Fruit fly (Drosophila melanogaster) whole organism, embryonic: ENCODE measurements around the gene Rab23.
A peak's percentile ranks its signal among the peaks of the same experiment; 100 is the strongest.

Experiments used
- Asciz ChIP-seq: fragments of 200-800 bp; sonication (Bioruptor generic); optimal IDR thresholded peaks from 2 replicates; lab custom pipeline; 2017; ENCODE audit warnings: missing biosample characterization, mild to moderate bottlenecking, missing genetic modification characterization, missing genetic modification reagents
- Bgb ChIP-seq: fragments of 200-800 bp; sonication (Bioruptor generic); IDR thresholded peaks from 2 replicates; pipeline ENCODE4 v1.3.6; 2022; ENCODE audit warnings: missing biosample characterization, missing genetic modification characterization; ENCODE audit not compliant: partially characterized antibody
- Bteb2 ChIP-seq: fragments of 200-800 bp; sonication (Bioruptor generic); optimal IDR thresholded peaks from 2 replicates; lab custom pipeline; 2016; ENCODE audit warnings: missing biosample characterization, missing genetic modification characterization
- CG10979 ChIP-seq: fragments of 200-800 bp; sonication (Bioruptor generic); optimal IDR thresholded peaks from 2 replicates; lab custom pipeline; 2018; ENCODE audit warnings: missing biosample characterization, mild to moderate bottlenecking, missing genetic modification characterization, moderate library complexity
- CG11696 ChIP-seq: fragments of 200-800 bp; sonication (Bioruptor generic); IDR thresholded peaks from 2 replicates; pipeline ENCODE4 v1.3.6; 2022; ENCODE audit warnings: missing biosample characterization, missing genetic modification characterization
- CG12071 ChIP-seq: fragments of 200-800 bp; sonication (Bioruptor generic); optimal IDR thresholded peaks from 3 replicates; lab custom pipeline; 2018; ENCODE audit warnings: missing biosample characterization, mild to moderate bottlenecking, missing genetic modification characterization
- CG14050 ChIP-seq: fragments of 200-800 bp; sonication (Bioruptor generic); IDR thresholded peaks from 3 replicates; pipeline ENCODE4 v1.3.6; 2022; ENCODE audit warnings: missing biosample characterization, missing genetic modification characterization
- CG17612 ChIP-seq: fragments of 200-800 bp; sonication (Bioruptor generic); IDR thresholded peaks from 2 replicates; pipeline ENCODE4 v1.3.6; 2022; ENCODE audit warnings: missing biosample characterization, missing genetic modification characterization
- CG17912 ChIP-seq: fragments of 200-800 bp; sonication (Bioruptor generic); optimal IDR thresholded peaks from 2 replicates; lab custom pipeline; 2018; ENCODE audit warnings: missing biosample characterization, mild to moderate bottlenecking, missing genetic modification characterization
- CG3163 ChIP-seq: fragments of 200-800 bp; sonication (Bioruptor generic); optimal IDR thresholded peaks from 3 replicates; lab custom pipeline; 2016; ENCODE audit warnings: missing biosample characterization, missing genetic modification characterization
- CG34224 ChIP-seq: fragments of 200-800 bp; sonication (Bioruptor generic); IDR thresholded peaks from 3 replicates; pipeline ENCODE4 v1.3.6; 2022; ENCODE audit warnings: missing biosample characterization, missing genetic modification characterization; ENCODE audit not compliant: partially characterized antibody
- CG4282 ChIP-seq: fragments of 200-800 bp; sonication (Bioruptor generic); optimal IDR thresholded peaks from 2 replicates; lab custom pipeline; 2016; ENCODE audit warnings: missing biosample characterization, missing genetic modification characterization
- CG6765 ChIP-seq: fragments of 200-800 bp; sonication (Bioruptor generic); optimal IDR thresholded peaks from 3 replicates; lab custom pipeline; 2017; ENCODE audit warnings: missing biosample characterization, mild to moderate bottlenecking, missing genetic modification characterization
- CG7357 ChIP-seq: fragments of 200-800 bp; sonication (Bioruptor generic); IDR thresholded peaks from 3 replicates; pipeline ENCODE4 v1.3.6; 2022; ENCODE audit warnings: missing biosample characterization, missing genetic modification characterization
- CG7372 ChIP-seq: fragments of 200-800 bp; sonication (Bioruptor generic); IDR thresholded peaks from 2 replicates; pipeline ENCODE4 v1.3.6; 2022; ENCODE audit warnings: missing biosample characterization, missing genetic modification characterization
- CHES-1-like ChIP-seq: fragments of 200-800 bp; sonication (Bioruptor generic); optimal IDR thresholded peaks from 2 replicates; lab custom pipeline; 2016; ENCODE audit warnings: missing biosample characterization, missing genetic modification characterization
- Dbx ChIP-seq: fragments of 200-800 bp; sonication (Bioruptor generic); IDR thresholded peaks from 3 replicates; pipeline ENCODE4 v1.3.6; 2022; ENCODE audit warnings: missing biosample characterization, missing genetic modification characterization
- Doc3 ChIP-seq: fragments of 200-800 bp; sonication (Bioruptor generic); IDR thresholded peaks from 3 replicates; pipeline ENCODE4 v1.3.6; 2022; ENCODE audit warnings: missing biosample characterization, missing genetic modification characterization; ENCODE audit not compliant: partially characterized antibody
- Elba2 ChIP-seq: fragments of 200-800 bp; sonication (Bioruptor generic); optimal IDR thresholded peaks from 3 replicates; lab custom pipeline; 2016; ENCODE audit warnings: missing biosample characterization, missing genetic modification characterization
- HLHmδ ChIP-seq: fragments of 200-800 bp; sonication (Bioruptor generic); optimal IDR thresholded peaks from 2 replicates; lab custom pipeline; 2018; ENCODE audit warnings: missing biosample characterization, mild to moderate bottlenecking, missing genetic modification characterization, moderate library complexity
- HmgZ ChIP-seq: fragments of 200-800 bp; sonication (Bioruptor generic); optimal IDR thresholded peaks from 2 replicates; lab custom pipeline; 2018; ENCODE audit warnings: missing biosample characterization, mild to moderate bottlenecking, missing genetic modification characterization
- Lpt ChIP-seq: fragments of >200 bp; optimal IDR thresholded peaks from 2 replicates; lab custom pipeline; 2018; ENCODE audit warnings: missing biosample characterization, missing genetic modification characterization
- Nf-YB ChIP-seq: fragments of 200-800 bp; sonication (Bioruptor generic); optimal IDR thresholded peaks from 3 replicates; lab custom pipeline; 2019; ENCODE audit warnings: missing biosample characterization, mild to moderate bottlenecking, missing genetic modification characterization, moderate library complexity
- Nf-YC ChIP-seq: fragments of 200-800 bp; optimal IDR thresholded peaks from 3 replicates; lab custom pipeline; 2019; ENCODE audit warnings: missing biosample characterization, mild to moderate bottlenecking, missing genetic modification characterization, moderate library complexity
- Ptx1 ChIP-seq: fragments of 200-800 bp; sonication (Bioruptor generic); IDR thresholded peaks from 2 replicates; pipeline ENCODE4 v1.3.6; 2022; ENCODE audit warnings: missing biosample characterization, missing genetic modification characterization
- Sox100B ChIP-seq: fragments of 200-800 bp; sonication (Bioruptor generic); optimal IDR thresholded peaks from 3 replicates; lab custom pipeline; 2018; ENCODE audit warnings: missing biosample characterization, mild to moderate bottlenecking, missing genetic modification characterization
- Taf1 ChIP-seq: fragments of 200-800 bp; sonication (Bioruptor generic); IDR thresholded peaks from 2 replicates; pipeline ENCODE4 v1.3.6; 2022; ENCODE audit warnings: missing biosample characterization, missing genetic modification characterization
- Trl ChIP-seq, 3 experiments: fragments of >200 bp in 2 of 3; fragments of 200-800 bp in 1 of 3; sonication (Bioruptor generic) in 1 of 3; optimal IDR thresholded peaks; 2 replicates in 1 of 3; 3 replicates in 2 of 3; lab custom pipeline; 2016 to 2017; ENCODE audit warnings: missing biosample characterization in 1 of 3, missing genetic modification characterization in 1 of 3
- Vsx1 ChIP-seq: fragments of 200-800 bp; sonication (Bioruptor generic); optimal IDR thresholded peaks from 2 replicates; lab custom pipeline; 2017; ENCODE audit warnings: missing biosample characterization, mild to moderate bottlenecking, missing genetic modification characterization, missing genetic modification reagents
- az2 ChIP-seq: fragments of 200-800 bp; sonication (Bioruptor generic); optimal IDR thresholded peaks from 3 replicates; lab custom pipeline; 2016; ENCODE audit warnings: missing biosample characterization, missing genetic modification characterization
- bowl ChIP-seq: fragments of 200-800 bp; sonication (Bioruptor generic); IDR thresholded peaks from 2 replicates; pipeline ENCODE4 v1.3.6; 2022; ENCODE audit warnings: missing biosample characterization, missing genetic modification characterization
- bsh ChIP-seq, 2 experiments: fragments of 200-800 bp; sonication (Bioruptor generic); optimal IDR thresholded peaks; 2 replicates each; lab custom pipeline; 2017 to 2018; ENCODE audit warnings: mild to moderate bottlenecking in 2 of 2, missing biosample characterization in 2 of 2, missing genetic modification characterization in 2 of 2, moderate library complexity in 1 of 2
- crol ChIP-seq: fragments of 200-800 bp; sonication (Bioruptor generic); IDR thresholded peaks from 2 replicates; pipeline ENCODE4 v1.3.6; 2022; ENCODE audit warnings: missing biosample characterization, missing genetic modification characterization
- fd3F ChIP-seq: fragments of 200-800 bp; sonication (Bioruptor generic); optimal IDR thresholded peaks from 2 replicates; lab custom pipeline; 2018; ENCODE audit warnings: missing biosample characterization, mild to moderate bottlenecking, missing genetic modification characterization, moderate library complexity
- jing ChIP-seq: fragments of 200-800 bp; sonication (Bioruptor generic); optimal IDR thresholded peaks from 2 replicates; lab custom pipeline; 2018; ENCODE audit warnings: missing biosample characterization, mild to moderate bottlenecking, missing genetic modification characterization
- lola ChIP-seq, 3 experiments: fragments of >200 bp in 2 of 3; fragments of 200-800 bp in 1 of 3; sonication (Bioruptor generic) in 1 of 3; optimal IDR thresholded peaks; 2 replicates each; lab custom pipeline; 2017 to 2019; ENCODE audit warnings: missing biosample characterization in 3 of 3, missing genetic modification characterization in 3 of 3, mild to moderate bottlenecking in 1 of 3, moderate library complexity in 1 of 3
- nerfin-1 ChIP-seq: fragments of 200-800 bp; sonication (Bioruptor generic); optimal IDR thresholded peaks from 3 replicates; lab custom pipeline; 2019; ENCODE audit warnings: missing biosample characterization, mild to moderate bottlenecking, missing genetic modification characterization, moderate library complexity
- oc ChIP-seq: fragments of 200-800 bp; sonication (Bioruptor generic); optimal IDR thresholded peaks from 2 replicates; lab custom pipeline; 2018; ENCODE audit warnings: missing biosample characterization, mild to moderate bottlenecking, missing genetic modification characterization, moderate library complexity
- otp ChIP-seq: fragments of 200-800 bp; sonication (Bioruptor generic); IDR thresholded peaks from 3 replicates; pipeline ENCODE4, ENCODE4 v1.3.6; 2022; ENCODE audit warnings: missing biosample characterization, missing genetic modification characterization
- pan ChIP-seq, 4 experiments: fragments of >200 bp in 3 of 4; fragments of 200-800 bp in 1 of 4; sonication (Bioruptor generic) in 1 of 4; optimal IDR thresholded peaks in 3 of 4; IDR thresholded peaks in 1 of 4; 2 replicates each; pipeline versions ENCODE4 v1.3.6 to Lab custom; 2017 to 2022; ENCODE audit warnings: missing biosample characterization in 2 of 4, missing genetic modification characterization in 2 of 4, mixed read lengths in 1 of 4
- pb ChIP-seq: fragments of 200-800 bp; sonication (Bioruptor generic); optimal IDR thresholded peaks from 3 replicates; lab custom pipeline; 2016; ENCODE audit warnings: missing biosample characterization, missing genetic modification characterization
- pros ChIP-seq: fragments of 200-800 bp; sonication (Bioruptor generic); optimal IDR thresholded peaks from 3 replicates; lab custom pipeline; 2019; ENCODE audit warnings: missing biosample characterization, mild to moderate bottlenecking, missing genetic modification characterization, moderate library complexity
- seq ChIP-seq: fragments of 200-800 bp; sonication (Bioruptor generic); IDR thresholded peaks from 2 replicates; pipeline ENCODE4 v1.3.6; 2022; ENCODE audit warnings: missing biosample characterization, missing genetic modification characterization
- sqz ChIP-seq: fragments of 200-800 bp; sonication (Bioruptor generic); optimal IDR thresholded peaks from 3 replicates; lab custom pipeline; 2018; ENCODE audit warnings: missing biosample characterization, mild to moderate bottlenecking, missing genetic modification characterization
- trem ChIP-seq: fragments of 200-800 bp; optimal IDR thresholded peaks from 3 replicates; lab custom pipeline; 2019; ENCODE audit warnings: missing biosample characterization, mild to moderate bottlenecking, missing genetic modification characterization, moderate library complexity
- ttk ChIP-seq: fragments of 200-800 bp; sonication (Bioruptor generic); IDR thresholded peaks from 2 replicates; pipeline ENCODE4 v2.1.2; 2022; ENCODE audit warnings: missing biosample characterization, missing genetic modification characterization
- wdn ChIP-seq: fragments of 200-800 bp; sonication (Bioruptor generic); IDR thresholded peaks from 2 replicates; pipeline ENCODE4 v1.3.6; 2022; ENCODE audit warnings: missing biosample characterization, missing genetic modification characterization
- zf30C ChIP-seq: fragments of 200-800 bp; sonication (Bioruptor generic); optimal IDR thresholded peaks from 3 replicates; lab custom pipeline; 2018; ENCODE audit warnings: missing biosample characterization, mild to moderate bottlenecking, missing genetic modification characterization

The Rab23 gene

DNA sequence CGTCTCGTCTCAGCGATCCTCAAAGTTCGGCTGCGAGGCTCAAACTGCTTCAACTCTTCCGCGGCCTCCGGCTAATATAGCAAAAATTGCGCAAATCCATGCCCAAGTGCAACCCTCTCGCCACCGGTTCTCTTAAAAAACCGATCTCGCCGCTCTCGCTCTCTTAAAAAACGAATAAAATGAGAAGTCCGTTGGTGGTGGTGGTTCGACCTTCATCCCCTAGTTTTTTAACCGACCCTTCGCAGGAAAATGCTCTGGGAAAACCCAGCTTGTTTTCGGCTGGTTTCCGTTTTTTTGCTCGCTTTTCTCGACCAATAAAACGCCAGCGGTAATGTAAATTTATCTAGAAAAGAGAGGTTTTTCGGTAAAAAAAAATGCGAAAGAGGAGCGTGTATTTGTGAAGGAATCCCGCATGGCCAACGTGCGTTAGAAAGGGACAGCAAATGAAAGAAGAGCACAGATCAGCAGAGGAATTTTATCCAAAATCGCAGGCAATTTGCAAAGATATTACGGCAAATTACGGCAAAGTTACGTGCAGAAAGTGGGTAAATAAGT, 31.6 kb upstream of the Rab23 start, which contains the start of gene cas:
cas (minus strand) TSS at position 51 of the 555 bp plus-strand sequence.
- TF ChIP-seq Elba2 (no peak), otp (GFP tag; lab: Robert Waterston, UW) (no peak), az2 (GFP tag; lab: Kevin White, UChicago) (no peak), CG7372 (no peak), CG3163 (GFP tag; lab: Kevin White, UChicago) (peak; percentile 70), seq (GFP tag; lab: Robert Waterston, UW) (peak; percentile 57; the same call in 1 of the 2 replicates), Nf-YB (peak; percentile 93), bsh (GFP tag; optimal IDR thresholded peaks at IDR 0.05; lab: Kevin White, UChicago) (no peak), HLHmδ (GFP tag; lab: Kevin White, UChicago) (no peak), Doc3 (no peak), fd3F (GFP tag; lab: Kevin White, UChicago) (no peak), sqz (GFP tag; lab: Kevin White, UChicago) (peak; percentile 83), Bteb2 (GFP tag; lab: Kevin White, UChicago) (no peak), nerfin-1 (tag; lab: Kevin White, UChicago) (peak; percentile 98), pros (GFP tag; lab: Kevin White, UChicago) (peak; percentile 21), Nf-YC (peak; percentile 86), CG12071 (no peak), trem (tag; lab: Kevin White, UChicago) (no peak), Vsx1 (GFP tag; lab: Kevin White, UChicago) (no peak), CG34224 (GFP tag; lab: Robert Waterston, UW) (no peak), oc (no peak), Trl (optimal IDR thresholded peaks at IDR 0.05; lab: Kevin White, UChicago) (peak in 1 of 2 experiments; percentile 41), Trl (GFP tag; optimal IDR thresholded peaks at IDR 0.05; lab: Kevin White, UChicago) (no peak), pb (GFP tag; lab: Kevin White, UChicago) (no peak)

DNA sequence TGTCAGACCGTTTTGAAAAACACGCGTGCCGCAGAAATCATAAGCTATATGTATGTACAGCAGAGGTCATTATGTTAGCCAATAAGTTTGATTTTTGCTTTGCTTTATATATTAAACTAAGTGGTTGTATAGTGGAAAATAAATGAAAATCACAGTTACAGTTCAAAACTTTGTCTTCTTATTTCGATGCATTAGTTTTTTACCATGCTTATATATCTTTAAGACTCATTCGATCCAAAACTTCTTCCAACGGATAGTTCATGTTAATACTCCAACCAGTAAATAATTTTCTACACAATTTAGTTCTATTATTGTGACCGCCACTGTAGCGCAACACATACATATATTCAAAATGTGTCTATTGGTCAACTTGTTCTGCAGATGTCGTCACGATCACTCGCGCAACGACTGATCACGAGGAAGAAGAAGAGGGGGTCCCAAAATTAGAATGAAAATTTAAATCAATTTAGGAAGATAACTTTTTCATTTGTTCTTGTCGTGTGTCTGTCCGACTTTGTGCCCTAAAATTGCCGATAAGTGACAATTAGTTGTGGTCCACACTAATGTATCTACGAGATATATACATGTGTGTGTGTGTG, 20.3 kb upstream of the Rab23 start:
- no peak for TF ChIP-seq lola (GFP tag; optimal IDR thresholded peaks at IDR 0.05; lab: Kevin White, UChicago)
- TF ChIP-seq Bgb (GFP tag; lab: Robert Waterston, UW): no peak
- TF ChIP-seq CG17912 (GFP tag; lab: Kevin White, UChicago): no peak
- TF ChIP-seq pan (optimal IDR thresholded peaks at IDR 0.05; lab: Kevin White, UChicago): no peak
- TF ChIP-seq pan (GFP tag; optimal IDR thresholded peaks at IDR 0.05 in 1 of 2, IDR thresholded peaks at IDR 0.05 in 1 of 2): peak in 1 of 2 experiments; percentile 45
- TF ChIP-seq CG7357 (GFP tag; lab: Robert Waterston, UW): peak; percentile 38; the same call in 1 of the 3 replicates
- TF ChIP-seq ttk (GFP tag; lab: Robert Waterston, UW): 0 out of 2 replicates have a peak, but pooled peaks have one; percentile 6
- peak; percentile 40 for TF ChIP-seq jing (GFP tag; lab: Kevin White, UChicago)
- TF ChIP-seq crol (GFP tag; lab: Robert Waterston, UW): no peak
- TF ChIP-seq CG10979 (tag; lab: Kevin White, UChicago): peak; percentile 80
- peak; percentile 81 for TF ChIP-seq CG11696 (GFP tag; lab: Robert Waterston, UW)
- TF ChIP-seq HmgZ (tag; lab: Kevin White, UChicago): peak; percentile 24
- TF ChIP-seq zf30C (GFP tag; lab: Kevin White, UChicago): no peak
- no peak for TF ChIP-seq Taf1 (GFP tag; lab: Robert Waterston, UW)
- no peak for TF ChIP-seq CG4282
- TF ChIP-seq Asciz (GFP tag; lab: Kevin White, UChicago): peak; percentile 72
- no peak for TF ChIP-seq wdn (GFP tag; lab: Robert Waterston, UW)
- TF ChIP-seq CG14050 (GFP tag; lab: Robert Waterston, UW): no peak
- no peak for TF ChIP-seq bowl
- peak; percentile 26 for TF ChIP-seq CHES-1-like (GFP tag; lab: Kevin White, UChicago)
- no peak for TF ChIP-seq Lpt (GFP tag; lab: Kevin White, UChicago)
- TF ChIP-seq CG6765 (GFP tag; lab: Kevin White, UChicago): peak; percentile 61
- TF ChIP-seq pros (GFP tag; lab: Kevin White, UChicago): no peak
- TF ChIP-seq Sox100B (GFP tag; lab: Kevin White, UChicago): no peak
- TF ChIP-seq CG17612 (GFP tag; lab: Robert Waterston, UW): no peak
- 0 out of 3 replicates have a peak, but pooled peaks have one; percentile 42 for TF ChIP-seq Dbx (GFP tag; lab: Robert Waterston, UW)
- TF ChIP-seq Ptx1 (GFP tag; lab: Robert Waterston, UW): peak; percentile 47; the same call in 1 of the 2 replicates
